Worm (Caenorhabditis elegans) whole organism, late embryonic: ENCODE data around the gene pbs-3.

Experiments
- C08G9.2 ChIP-seq: sonication (generic microtip); optimal IDR thresholded peaks from 2 replicates; lab custom pipeline; 2016; ENCODE audit warnings: mild to moderate bottlenecking, missing genetic modification characterization, moderate library complexity, missing compliant biosample characterization
- C38D4.7 ChIP-seq: fragments of 200-800 bp; sonication (Bioruptor generic); optimal IDR thresholded peaks from 2 replicates; lab custom pipeline; 2018; ENCODE audit warnings: mild to moderate bottlenecking, missing genetic modification characterization, moderate library complexity, missing compliant biosample characterization
- F13H6.1 ChIP-seq: sonication (generic microtip); optimal IDR thresholded peaks from 2 replicates; lab custom pipeline; 2016; ENCODE audit warnings: missing genetic modification characterization, missing compliant biosample characterization
- ama-1 ChIP-seq: fragments of 150-350 bp; optimal IDR thresholded peaks from 2 replicates; lab custom pipeline; 2014
- ceh-14 ChIP-seq: sonication (generic microtip); optimal IDR thresholded peaks from 2 replicates; lab custom pipeline; 2016; ENCODE audit warnings: missing genotype, missing genetic modification characterization, missing compliant biosample characterization
- ceh-19 ChIP-seq: fragments of 200-800 bp; sonication (Bioruptor generic); optimal IDR thresholded peaks from 2 replicates; lab custom pipeline; 2018; ENCODE audit warnings: mild to moderate bottlenecking, missing genetic modification characterization, missing compliant biosample characterization
- ceh-22 ChIP-seq: sonication (generic microtip); optimal IDR thresholded peaks from 2 replicates; lab custom pipeline; 2017; ENCODE audit warnings: missing biosample characterization, missing genetic modification characterization
- ceh-24 ChIP-seq: sonication (generic microtip); optimal IDR thresholded peaks from 2 replicates; lab custom pipeline; 2016; ENCODE audit warnings: mild to moderate bottlenecking, missing genetic modification characterization, missing compliant biosample characterization
- ceh-30 ChIP-seq: fragments of 150-350 bp; optimal IDR thresholded peaks from 2 replicates; lab custom pipeline; 2014; ENCODE audit warnings: missing biosample characterization, missing genetic modification characterization
- ceh-31 ChIP-seq: sonication (generic microtip); optimal IDR thresholded peaks from 2 replicates; lab custom pipeline; 2016; ENCODE audit warnings: missing genetic modification characterization, missing compliant biosample characterization
- ceh-9 ChIP-seq: sonication (generic microtip); optimal IDR thresholded peaks from 2 replicates; lab custom pipeline; 2016; ENCODE audit warnings: mild to moderate bottlenecking, missing genetic modification characterization, inconsistent platforms, missing compliant biosample characterization
- dmd-4 ChIP-seq: sonication (generic microtip); optimal IDR thresholded peaks from 2 replicates; lab custom pipeline; 2016; ENCODE audit warnings: borderline replicate concordance, missing genetic modification characterization, missing compliant biosample characterization
- elt-2 ChIP-seq: sonication (generic microtip); optimal IDR thresholded peaks from 2 replicates; lab custom pipeline; 2016; ENCODE audit warnings: missing genetic modification reagents, missing genetic modification characterization, missing compliant biosample characterization
- elt-4 ChIP-seq: sonication (generic microtip); optimal IDR thresholded peaks from 2 replicates; lab custom pipeline; 2016; ENCODE audit warnings: missing genetic modification characterization, missing compliant biosample characterization
- eyg-1 ChIP-seq: sonication (generic microtip); optimal IDR thresholded peaks from 2 replicates; lab custom pipeline; 2016; ENCODE audit warnings: missing genotype, missing genetic modification characterization, missing compliant biosample characterization
- fax-1 ChIP-seq: sonication (generic microtip); optimal IDR thresholded peaks from 2 replicates; lab custom pipeline; 2016; ENCODE audit warnings: missing genotype, missing genetic modification characterization, missing compliant biosample characterization
- fkh-10 ChIP-seq: fragments of 150-350 bp; optimal IDR thresholded peaks from 2 replicates; lab custom pipeline; 2014; ENCODE audit warnings: missing biosample characterization, missing genetic modification reagents, missing genetic modification characterization
- gmeb-2 ChIP-seq: sonication (generic microtip); optimal IDR thresholded peaks from 2 replicates; lab custom pipeline; 2016; ENCODE audit warnings: missing genetic modification characterization, inconsistent platforms, missing compliant biosample characterization
- hlh-15 ChIP-seq: sonication (generic microtip); optimal IDR thresholded peaks from 2 replicates; lab custom pipeline; 2016; ENCODE audit warnings: missing genetic modification characterization, missing compliant biosample characterization
- hlh-6 ChIP-seq: sonication (generic microtip); optimal IDR thresholded peaks from 2 replicates; lab custom pipeline; 2016; ENCODE audit warnings: missing genotype, missing genetic modification characterization, missing compliant biosample characterization
- hlh-8 ChIP-seq: sonication (generic microtip); optimal IDR thresholded peaks from 2 replicates; lab custom pipeline; 2016; ENCODE audit warnings: missing genotype, missing genetic modification characterization, missing compliant biosample characterization
- lim-6 ChIP-seq: sonication (generic microtip); optimal IDR thresholded peaks from 2 replicates; lab custom pipeline; 2016; ENCODE audit warnings: missing genetic modification characterization, missing compliant biosample characterization
- madf-2 ChIP-seq: sonication (generic microtip); optimal IDR thresholded peaks from 2 replicates; lab custom pipeline; 2017; ENCODE audit warnings: missing genetic modification characterization, missing compliant biosample characterization
- mec-3 ChIP-seq: sonication (generic microtip); optimal IDR thresholded peaks from 2 replicates; lab custom pipeline; 2016; ENCODE audit warnings: borderline replicate concordance, missing genetic modification characterization, missing compliant biosample characterization
- nfya-1 ChIP-seq: sonication (generic microtip); optimal IDR thresholded peaks from 2 replicates; lab custom pipeline; 2017; ENCODE audit warnings: missing genetic modification characterization, mild to moderate bottlenecking, missing compliant biosample characterization, antibody characterized with exemption, moderate library complexity
- nhr-232 ChIP-seq: sonication (generic microtip); optimal IDR thresholded peaks from 2 replicates; lab custom pipeline; 2016; ENCODE audit warnings: missing genetic modification characterization, missing compliant biosample characterization
- npax-4 ChIP-seq: sonication (generic microtip); optimal IDR thresholded peaks from 2 replicates; lab custom pipeline; 2016; ENCODE audit warnings: missing genetic modification characterization, missing compliant biosample characterization
- pha-2 ChIP-seq: sonication (generic microtip); optimal IDR thresholded peaks from 2 replicates; lab custom pipeline; 2017; ENCODE audit warnings: mild to moderate bottlenecking, missing genetic modification characterization, missing compliant biosample characterization
- rnt-1 ChIP-seq: sonication (generic microtip); optimal IDR thresholded peaks from 2 replicates; lab custom pipeline; 2016; ENCODE audit warnings: missing genetic modification characterization, missing compliant biosample characterization
- tbx-7 ChIP-seq: sonication (generic microtip); optimal IDR thresholded peaks from 2 replicates; lab custom pipeline; 2016; ENCODE audit warnings: missing genotype, missing genetic modification characterization, missing compliant biosample characterization
- unc-3 ChIP-seq, 2 experiments: fragments of 200-800 bp in 1 of 2; sonication (Bioruptor generic) in 1 of 2; sonication (generic microtip) in 1 of 2; conservative IDR thresholded peaks in 1 of 2; optimal IDR thresholded peaks in 1 of 2; 2 replicates each; pipeline versions ENCODE4 v1.3.6 to Lab custom; 2016 to 2022; ENCODE audit warnings: missing compliant biosample characterization in 2 of 2, missing genetic modification characterization in 2 of 2, missing genetic modification reagents in 1 of 2
- unc-42 ChIP-seq: sonication (generic microtip); optimal IDR thresholded peaks from 2 replicates; lab custom pipeline; 2016; ENCODE audit warnings: missing genotype, missing genetic modification characterization, missing compliant biosample characterization
- unc-55 ChIP-seq: sonication (generic microtip); optimal IDR thresholded peaks from 2 replicates; lab custom pipeline; 2017; ENCODE audit warnings: missing biosample characterization, missing genetic modification reagents, missing genetic modification characterization
- unc-86 ChIP-seq: sonication (generic microtip); optimal IDR thresholded peaks from 2 replicates; lab custom pipeline; 2016; ENCODE audit warnings: missing genetic modification characterization, missing compliant biosample characterization
- ztf-16 ChIP-seq: sonication (generic microtip); optimal IDR thresholded peaks from 2 replicates; lab custom pipeline; 2017; ENCODE audit warnings: missing genetic modification characterization, missing compliant biosample characterization

The pbs-3 gene

ce11 chrII:4987257-4987656, 32.0 kb upstream of the pbs-3 start:
- TF ChIP-seq ama-1 (no peak), F13H6.1 (tag; lab: Kevin White, UChicago) (no peak), ceh-9 (no peak), unc-42 (no peak), lim-6 (tag; lab: Kevin White, UChicago) (no peak), unc-3 (GFP tag; conservative IDR thresholded peaks at IDR 0.05; lab: Robert Waterston, UW) (no peak), unc-3 (tag; optimal IDR thresholded peaks at IDR 0.05; lab: Kevin White, UChicago) (no peak), rnt-1 (tag; lab: Kevin White, UChicago) (no peak), hlh-15 (no peak), nfya-1 (no peak), ceh-30 (tag; lab: Kevin White, UChicago) (no peak), C08G9.2 (tag; lab: Kevin White, UChicago) (no peak), eyg-1 (tag; lab: Kevin White, UChicago) (no peak), nhr-232 (tag; lab: Kevin White, UChicago) (no peak), ceh-14 (no peak), tbx-7 (no peak), fkh-10 (GFP tag; lab: Kevin White, UChicago) (no peak), elt-4 (tag; lab: Kevin White, UChicago) (no peak), hlh-8 (tag; lab: Kevin White, UChicago) (no peak), unc-86 (tag; lab: Kevin White, UChicago) (no peak), mec-3 (tag; lab: Kevin White, UChicago) (no peak)

ce11 chrII:4986664-4987063, 31.4 kb upstream of the pbs-3 start:
- TF ChIP-seq ceh-31 (tag; lab: Kevin White, UChicago) (no peak), elt-2 (tag; lab: Kevin White, UChicago) (no peak), rnt-1 (tag; lab: Kevin White, UChicago) (no peak), ztf-16 (tag; lab: Kevin White, UChicago) (no peak), lim-6 (tag; lab: Kevin White, UChicago) (no peak), ceh-24 (tag; lab: Kevin White, UChicago) (no peak), pha-2 (no peak), C38D4.7 (no peak), madf-2 (tag; lab: Kevin White, UChicago) (no peak), unc-86 (tag; lab: Kevin White, UChicago) (no peak)

DNA sequence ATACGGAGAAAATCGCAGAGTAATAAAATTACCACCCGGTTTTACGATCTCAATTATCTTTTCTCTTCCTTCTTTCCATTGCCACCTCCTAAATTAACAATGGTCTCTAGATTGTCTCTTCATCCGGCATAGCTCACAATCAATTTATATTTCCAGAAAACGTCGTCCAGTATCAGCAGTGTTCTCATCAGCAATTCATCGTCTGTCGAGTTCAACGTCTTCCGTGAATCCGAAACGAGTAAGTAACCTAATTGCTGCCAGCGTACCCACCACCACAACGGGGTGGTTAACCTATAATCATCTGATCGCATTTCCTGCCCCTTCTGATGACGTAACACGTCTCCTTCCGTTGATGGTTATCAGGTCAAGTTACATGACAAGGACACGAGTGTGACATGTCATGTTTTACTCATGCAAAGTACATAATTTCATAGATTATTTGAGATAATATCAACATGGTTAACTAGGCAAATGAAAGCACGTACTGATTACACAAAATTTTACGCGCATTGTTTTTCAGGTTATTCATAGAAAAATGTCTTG, 30.8 kb upstream of the pbs-3 start:
- TF ChIP-seq elt-2 (tag; lab: Kevin White, UChicago) (peak; percentile 78), lim-6 (tag; lab: Kevin White, UChicago) (no peak), unc-55 (GFP tag; lab: Kevin White, UChicago) (peak; percentile 63), dmd-4 (tag; lab: Kevin White, UChicago) (no peak)

ce11 chrII:4984151-4984550, 28.9 kb upstream of the pbs-3 start:
- TF ChIP-seq elt-2 (tag; lab: Kevin White, UChicago) (peak; percentile 96), fax-1 (tag; lab: Kevin White, UChicago) (no peak)

DNA sequence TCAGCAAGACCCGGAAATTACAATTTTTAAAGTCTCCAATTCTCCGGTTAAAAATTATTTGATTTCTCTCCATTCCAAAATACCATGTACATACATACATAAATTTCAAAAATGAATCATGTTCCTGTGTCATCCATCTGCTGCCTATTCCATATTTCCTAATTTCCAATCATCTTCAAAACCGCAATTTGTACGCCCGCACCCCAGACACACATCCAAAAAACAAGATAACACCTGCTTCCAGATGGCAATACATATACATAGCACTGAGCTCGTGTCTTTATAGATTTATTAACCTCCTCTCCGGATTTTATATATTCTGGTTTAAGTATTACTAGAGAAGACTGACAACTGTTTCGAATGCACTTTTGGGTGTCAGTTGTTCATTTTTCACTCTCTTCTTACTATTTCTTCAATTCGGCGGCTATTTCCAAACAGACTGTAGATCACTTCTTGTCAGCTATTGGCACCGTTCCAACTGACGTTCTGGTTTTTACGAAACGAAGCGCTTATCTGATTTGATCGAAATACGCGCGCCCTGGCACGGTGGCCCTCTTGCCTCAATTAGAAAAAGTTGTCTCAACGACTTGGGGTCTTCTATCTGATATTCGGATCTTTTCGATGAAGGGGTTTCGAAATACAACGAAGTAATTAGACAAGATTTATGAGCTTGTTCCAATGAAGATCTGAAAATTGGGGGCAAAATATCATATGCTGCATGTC, 26.6 kb upstream of the pbs-3 start:
- TF ChIP-seq ama-1 (no peak), npax-4 (tag; lab: Kevin White, UChicago) (no peak), hlh-6 (tag; lab: Kevin White, UChicago) (no peak), ceh-22 (tag; lab: Kevin White, UChicago) (no peak), gmeb-2 (tag; lab: Kevin White, UChicago) (no peak), ceh-19 (GFP tag; lab: Kevin White, UChicago) (no peak)
